Worm (Caenorhabditis elegans) whole organism, L4 larva: ENCODE measurements around the gene F08D12.3.

ENCODE experiments used
- D1046.2 ChIP-seq: fragments of 200-800 bp; sonication (Bioruptor generic); IDR thresholded peaks from 2 replicates; pipeline ENCODE4 v1.3.6; 2022; ENCODE audit warnings: missing genetic modification characterization, missing compliant biosample characterization
- ces-1 ChIP-seq: fragments of 150-350 bp; sonication (generic microtip); optimal IDR thresholded peaks from 4 replicates; lab custom pipeline; 2014; ENCODE audit warnings: missing biosample characterization, missing genetic modification reagents, missing genetic modification characterization
- fkh-10 ChIP-seq: fragments of 150-350 bp; optimal IDR thresholded peaks from 2 replicates; lab custom pipeline; 2014; ENCODE audit warnings: missing biosample characterization, missing genetic modification reagents, missing genetic modification characterization
- jun-1 ChIP-seq: fragments of 150-350 bp; optimal IDR thresholded peaks from 2 replicates; lab custom pipeline; 2014; ENCODE audit warnings: missing biosample characterization, missing genetic modification reagents, missing genetic modification characterization
- snpc-4 ChIP-seq: fragments of 150-350 bp; optimal IDR thresholded peaks from 2 replicates; lab custom pipeline; 2014; ENCODE audit warnings: missing biosample characterization, missing genetic modification characterization

DNA sequence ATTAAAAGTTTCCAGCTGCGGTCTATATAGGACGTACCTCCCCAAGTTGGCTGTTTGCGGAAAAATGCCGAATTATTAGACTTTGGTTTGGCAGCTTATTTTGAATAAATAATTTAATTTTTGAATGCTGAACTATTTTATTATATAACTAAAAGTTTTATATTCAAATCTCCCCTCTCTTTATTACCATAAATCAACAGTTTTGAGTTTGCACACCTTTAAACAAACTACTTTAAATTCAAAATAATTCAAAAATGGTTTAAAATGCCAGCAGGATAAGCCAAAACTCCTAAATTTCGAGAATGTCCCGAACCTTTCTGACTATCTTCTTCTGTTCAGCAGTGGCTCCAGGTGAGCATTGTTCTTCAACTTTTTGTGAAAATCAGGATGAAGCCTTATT, at the start of gene F08D12.3:
- no peak for TF ChIP-seq ces-1 (GFP tag; lab: Kevin White, UChicago)
- no peak for TF ChIP-seq fkh-10 (GFP tag; lab: Kevin White, UChicago)
- TF ChIP-seq snpc-4 (tag; lab: Kevin White, UChicago) = no peak
- no peak for TF ChIP-seq D1046.2 (GFP tag; lab: Robert Waterston, UW)
- no peak for TF ChIP-seq jun-1 (tag; lab: Kevin White, UChicago)
